Fruit fly (Drosophila melanogaster): ENCODE measurements around the gene CG4287.

CG4287 gene

dm6 chr3R:15974235-15974634, 10.6 kb upstream of the CG4287 start (continued):
- peak; percentile 61 for TF ChIP-seq Max (GFP tag; optimal IDR thresholded peaks at IDR 0.05)
- no peak for TF ChIP-seq cas (GFP tag; IDR thresholded peaks at IDR 0.05)
- peak; percentile 81 for TF ChIP-seq CG12219 (GFP tag; optimal IDR thresholded peaks at IDR 0.05)
- TF ChIP-seq Fer2 (tag; optimal IDR thresholded peaks at IDR 0.05), result peak; percentile 32
- TF ChIP-seq CG30020 (tag; optimal IDR thresholded peaks at IDR 0.05), result no peak
- TF ChIP-seq odd (GFP tag; optimal IDR thresholded peaks at IDR 0.05), result peak; percentile 74
- TF ChIP-seq tx (GFP tag; optimal IDR thresholded peaks at IDR 0.05), result peak; percentile 78
- TF ChIP-seq schlank (tag; optimal IDR thresholded peaks at IDR 0.05), result peak; percentile 45
- peak; percentile 83 for TF ChIP-seq CG2120 (GFP tag; optimal IDR thresholded peaks at IDR 0.05)
- TF ChIP-seq ranshi (GFP tag; IDR thresholded peaks at IDR 0.05), result no peak
- peak; percentile 80 for TF ChIP-seq D19A (tag; optimal IDR thresholded peaks at IDR 0.05)
- peak; percentile 51 for TF ChIP-seq Hand (GFP tag; optimal IDR thresholded peaks at IDR 0.05)
- TF ChIP-seq CrebB (tag; optimal IDR thresholded peaks at IDR 0.05), result peak; percentile 45
- peak; percentile 79 for TF ChIP-seq NfI (GFP tag; optimal IDR thresholded peaks at IDR 0.05)
- peak; percentile 75 for TF ChIP-seq Bteb2 (GFP tag; optimal IDR thresholded peaks at IDR 0.05)
- no peak for TF ChIP-seq sim (GFP tag; IDR thresholded peaks at IDR 0.05)
- peak; percentile 70 for TF ChIP-seq Atf-2 (GFP tag; optimal IDR thresholded peaks at IDR 0.05)
- TF ChIP-seq ERR (GFP tag; optimal IDR thresholded peaks at IDR 0.05), result peak; percentile 46
- TF ChIP-seq Atf3 (GFP tag; optimal IDR thresholded peaks at IDR 0.05), result peak; percentile 65
- peak; percentile 87 for TF ChIP-seq phol (tag; optimal IDR thresholded peaks at IDR 0.05)
- TF ChIP-seq crp (GFP tag; optimal IDR thresholded peaks at IDR 0.05), result peak in 1 of 2 experiments; percentile 21
- TF ChIP-seq chn (GFP tag; optimal IDR thresholded peaks at IDR 0.05), result peak; percentile 64
- TF ChIP-seq da (GFP tag; optimal IDR thresholded peaks at IDR 0.05), result peak; percentile 69
- TF ChIP-seq zen2 (GFP tag; IDR thresholded peaks at IDR 0.05; ENCODE audit: partially characterized antibody), result no peak
- no peak for TF ChIP-seq psq (GFP tag; optimal IDR thresholded peaks at IDR 0.05)
- TF ChIP-seq CG6683 (GFP tag; optimal IDR thresholded peaks at IDR 0.05), result peak; percentile 50
- TF ChIP-seq mld (GFP tag; IDR thresholded peaks at IDR 0.05; ENCODE audit: partially characterized antibody), result no peak
- peak; percentile 45 for TF ChIP-seq Deaf1 (tag; optimal IDR thresholded peaks at IDR 0.05)
- TF ChIP-seq CG8388 (GFP tag; optimal IDR thresholded peaks at IDR 0.05), result peak; percentile 78
- TF ChIP-seq Dip3 (GFP tag; optimal IDR thresholded peaks at IDR 0.05), result peak; percentile 58
- TF ChIP-seq D19B (GFP tag; optimal IDR thresholded peaks at IDR 0.05), result peak; percentile 54
- TF ChIP-seq wek (GFP tag; optimal IDR thresholded peaks at IDR 0.05), result peak; percentile 32
- TF ChIP-seq sna (GFP tag; IDR thresholded peaks at IDR 0.05; ENCODE audit: partially characterized antibody), result no peak
- TF ChIP-seq Dek (tag; optimal IDR thresholded peaks at IDR 0.05), result peak; percentile 74
- TF ChIP-seq CG3407 (GFP tag; optimal IDR thresholded peaks at IDR 0.05), result peak; percentile 67
- peak; percentile 71 for TF ChIP-seq CG1233 (GFP tag; optimal IDR thresholded peaks at IDR 0.05)
- peak; percentile 55 for TF ChIP-seq emc (GFP tag; optimal IDR thresholded peaks at IDR 0.05)
- peak; percentile 53; the same call in 1 of the 3 replicates for TF ChIP-seq croc (GFP tag; conservative IDR thresholded peaks at IDR 0.05)
- no peak for TF ChIP-seq gt (GFP tag; IDR thresholded peaks at IDR 0.05)
- peak; percentile 80 for TF ChIP-seq CG13296 (GFP tag; optimal IDR thresholded peaks at IDR 0.05)
- peak; percentile 20 for TF ChIP-seq CG33557 (GFP tag; optimal IDR thresholded peaks at IDR 0.05)
- no peak for TF ChIP-seq ham (GFP tag; IDR thresholded peaks at IDR 0.05)
- peak; percentile 82 for TF ChIP-seq Sox100B (GFP tag; optimal IDR thresholded peaks at IDR 0.05)
- peak; percentile 86 for TF ChIP-seq CG12391 (tag; optimal IDR thresholded peaks at IDR 0.05)
- TF ChIP-seq Nf-YC (tag; optimal IDR thresholded peaks at IDR 0.05), result peak; percentile 58
- TF ChIP-seq CG34422 (GFP tag; IDR thresholded peaks at IDR 0.05), result no peak
- peak; percentile 96 for TF ChIP-seq Ets65A (GFP tag)
- no peak for TF ChIP-seq CG10321 (GFP tag; IDR thresholded peaks at IDR 0.05)
- TF ChIP-seq CG8281 (tag; optimal IDR thresholded peaks at IDR 0.05), result peak; percentile 60
- peak; percentile 59 for TF ChIP-seq CG18476 (GFP tag; optimal IDR thresholded peaks at IDR 0.05)
- no peak for TF ChIP-seq Dref (GFP tag; IDR thresholded peaks at IDR 0.05)
